Fruit fly (Drosophila melanogaster) whole organism, prepupa: ENCODE results near the gene CG15306.

ENCODE experiments used
- CG10631 ChIP-seq: fragments of 200-800 bp; sonication (Bioruptor generic); optimal IDR thresholded peaks from 2 replicates; lab custom pipeline; 2016; ENCODE audit warnings: missing biosample characterization, missing genetic modification characterization
- Lpt ChIP-seq: fragments of 200-800 bp; sonication (Bioruptor generic); optimal IDR thresholded peaks from 3 replicates; lab custom pipeline; 2016; ENCODE audit warnings: missing biosample characterization, missing genetic modification characterization
- vri ChIP-seq: fragments of 200-800 bp; sonication (Bioruptor generic); optimal IDR thresholded peaks from 3 replicates; lab custom pipeline; 2016; ENCODE audit warnings: missing biosample characterization, mild to moderate bottlenecking, missing genetic modification characterization

DNA sequence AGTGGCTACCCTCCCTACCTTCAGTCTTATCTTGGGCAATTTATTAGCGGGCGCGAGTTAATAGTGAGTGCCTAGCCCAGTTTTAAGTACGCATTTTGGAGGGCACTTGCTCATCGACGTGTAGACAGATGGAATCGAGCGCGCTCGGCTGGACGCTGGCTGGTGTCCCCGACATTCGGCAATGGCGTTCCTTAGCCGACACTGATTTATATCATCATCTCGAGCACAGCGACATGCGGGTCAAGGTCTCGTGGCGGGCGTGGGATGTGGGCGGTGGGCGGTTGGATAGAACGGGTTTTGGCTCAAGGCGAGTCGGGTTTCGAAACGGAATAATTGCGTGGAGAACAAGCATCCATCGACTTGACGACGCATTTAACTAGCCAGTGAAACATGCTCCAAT is 37.7 kb upstream of the CG15306 start:
- no peak for TF ChIP-seq Lpt (GFP tag; lab: Kevin White, UChicago)
- TF ChIP-seq CG10631 (GFP tag; lab: Kevin White, UChicago), result no peak
- no peak for TF ChIP-seq vri (GFP tag; lab: Kevin White, UChicago)
